Fruit fly (Drosophila melanogaster): Measurements from ENCODE around the gene Gr64e.

Gene Gr64e

DNA sequence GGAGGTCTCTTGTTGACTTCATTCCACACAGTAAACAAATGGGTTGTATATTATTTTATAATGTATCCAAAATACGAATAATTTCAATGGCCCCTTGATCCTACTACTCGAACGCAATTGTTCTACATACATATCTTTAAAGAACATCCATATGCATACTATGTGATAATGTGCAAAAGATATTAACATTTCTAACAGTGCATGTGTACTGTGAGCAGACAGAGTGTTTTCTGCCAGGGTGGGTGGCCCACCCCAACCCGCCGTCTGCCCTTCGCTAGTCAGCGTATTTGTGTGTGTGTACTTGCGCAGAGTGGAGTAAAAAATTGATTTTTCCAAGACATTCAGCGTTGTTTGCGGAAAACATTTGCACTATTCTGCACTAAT lies 39.0 kb downstream of the Gr64e start (continued):
- TF ChIP-seq cg (GFP tag; optimal IDR thresholded peaks at IDR 0.05), result peak; percentile 6
- no peak for TF ChIP-seq pb (GFP tag; optimal IDR thresholded peaks at IDR 0.05)
- no peak for TF ChIP-seq CG6254 (GFP tag; optimal IDR thresholded peaks at IDR 0.05)
- TF ChIP-seq CG7963 (GFP tag; IDR thresholded peaks at IDR 0.05; ENCODE audit: partially characterized antibody), result no peak
- no peak for TF ChIP-seq CoRest (tag; optimal IDR thresholded peaks at IDR 0.05)
- no peak for TF ChIP-seq sqz (GFP tag; optimal IDR thresholded peaks at IDR 0.05)
- no peak for TF ChIP-seq hb (GFP tag; IDR thresholded peaks at IDR 0.05; ENCODE audit: partially characterized antibody)
- TF ChIP-seq ftz-f1 (GFP tag; optimal IDR thresholded peaks at IDR 0.05), result no peak
- TF ChIP-seq CG3995 (GFP tag; optimal IDR thresholded peaks at IDR 0.05), result no peak
- TF ChIP-seq insv (GFP tag; optimal IDR thresholded peaks at IDR 0.05), result no peak
- no peak for TF ChIP-seq BEAF-32 (GFP tag; optimal IDR thresholded peaks at IDR 0.05)
- peak; percentile 75 for TF ChIP-seq ara (GFP tag; IDR thresholded peaks at IDR 0.05)
- no peak for TF ChIP-seq slp2 (GFP tag; optimal IDR thresholded peaks at IDR 0.05)
- peak; percentile 54; the same call in 1 of the 2 replicates for TF ChIP-seq Taf1 (GFP tag; IDR thresholded peaks at IDR 0.05)
- TF ChIP-seq CG10543 (GFP tag; optimal IDR thresholded peaks at IDR 0.05), result no peak
- no peak for TF ChIP-seq CG14860 (GFP tag; IDR thresholded peaks at IDR 0.05; ENCODE audit: partially characterized antibody)
- no peak for TF ChIP-seq h (optimal IDR thresholded peaks at IDR 0.05)
- peak; percentile 76 for TF ChIP-seq ap (GFP tag; IDR thresholded peaks at IDR 0.05)
- TF ChIP-seq CG43689 (GFP tag; IDR thresholded peaks at IDR 0.05), result peak; percentile 55
- TF ChIP-seq Lpt (GFP tag; optimal IDR thresholded peaks at IDR 0.05), result no peak
- TF ChIP-seq crc (GFP tag; optimal IDR thresholded peaks at IDR 0.05), result no peak
- no peak for TF ChIP-seq knrl (GFP tag; IDR thresholded peaks at IDR 0.05; ENCODE audit: partially characterized antibody)
- TF ChIP-seq CG7786 (GFP tag; optimal IDR thresholded peaks at IDR 0.05), result peak; percentile 26
- no peak for TF ChIP-seq CG12744 (GFP tag; optimal IDR thresholded peaks at IDR 0.05)

- TF ChIP-seq Hsf (GFP tag; optimal IDR thresholded peaks at IDR 0.05), result peak; percentile 26
- 0 out of 2 replicates have a peak, but pooled peaks have one; percentile 16 for TF ChIP-seq CG42726 (GFP tag; IDR thresholded peaks at IDR 0.05; ENCODE audit: partially characterized antibody)
- no peak for TF ChIP-seq CG10462 (GFP tag; optimal IDR thresholded peaks at IDR 0.05)
- TF ChIP-seq Taf1 (GFP tag; IDR thresholded peaks at IDR 0.05), result no peak
- TF ChIP-seq CG33213 (GFP tag; optimal IDR thresholded peaks at IDR 0.05), result peak; percentile 23
- peak; percentile 80 for TF ChIP-seq Ets65A (GFP tag)
- no peak for TF ChIP-seq CG7271 (tag; optimal IDR thresholded peaks at IDR 0.05)
- TF ChIP-seq CG31224 (GFP tag; IDR thresholded peaks at IDR 0.05), result no peak
- peak; percentile 15; the same call in 1 of the 3 replicates for TF ChIP-seq Opbp (GFP tag; IDR thresholded peaks at IDR 0.05; ENCODE audit: partially characterized antibody)
- TF ChIP-seq NK7.1 (GFP tag; optimal IDR thresholded peaks at IDR 0.05), result peak; percentile 20
- no peak for TF ChIP-seq sima (GFP tag; optimal IDR thresholded peaks at IDR 0.05)
- no peak for TF ChIP-seq CG8765 (GFP tag; IDR thresholded peaks at IDR 0.05)
- TF ChIP-seq Fer2 (tag; optimal IDR thresholded peaks at IDR 0.05), result no peak
- no peak for TF ChIP-seq tap (tag; optimal IDR thresholded peaks at IDR 0.05)
- peak; percentile 28 for TF ChIP-seq Scr (GFP tag; IDR thresholded peaks at IDR 0.05; ENCODE audit: partially characterized antibody)
- no peak for TF ChIP-seq CG4730 (GFP tag; IDR thresholded peaks at IDR 0.05)
- TF ChIP-seq vvl (GFP tag; IDR thresholded peaks at IDR 0.05), result no peak; the same call in 1 of the 2 replicates
- TF ChIP-seq ttk (GFP tag; IDR thresholded peaks at IDR 0.05), result 0 out of 2 replicates have a peak, but pooled peaks have one; percentile 22
- TF ChIP-seq Ravus (GFP tag; IDR thresholded peaks at IDR 0.05), result no peak
- TF ChIP-seq CG3407 (GFP tag; optimal IDR thresholded peaks at IDR 0.05), result no peak
- peak; percentile 58 for TF ChIP-seq unc-4 (GFP tag; IDR thresholded peaks at IDR 0.05; ENCODE audit: partially characterized antibody)
- TF ChIP-seq row (GFP tag; IDR thresholded peaks at IDR 0.05), result peak; percentile 42; the same call in 1 of the 3 replicates
- TF ChIP-seq B-H2 (GFP tag; optimal IDR thresholded peaks at IDR 0.05), result no peak
- TF ChIP-seq Hey (tag; optimal IDR thresholded peaks at IDR 0.05), result no peak
- no peak for TF ChIP-seq CG8359 (GFP tag; optimal IDR thresholded peaks at IDR 0.05; ENCODE audit: borderline replicate concordance)
- TF ChIP-seq HLH54F (GFP tag; optimal IDR thresholded peaks at IDR 0.05), result no peak
- TF ChIP-seq Vsx1 (GFP tag; optimal IDR thresholded peaks at IDR 0.05), result peak; percentile 57
- no peak for TF ChIP-seq CG12391 (tag; optimal IDR thresholded peaks at IDR 0.05)
Measured at dm6 chr3L:4071561-4072049, 39.7 kb downstream of the Gr64e start, which contains the start of gene wit. Gene wit, minus strand, starts transcription at chr3L:4071717.

Data from whole organism, embryonic.